Worm (Caenorhabditis elegans) whole organism, midembryonic: ENCODE measurements around the gene ZC449.4.

Experiments
- T22C8.4 ChIP-seq: fragments of 200-800 bp; sonication (Bioruptor generic); IDR thresholded peaks from 2 replicates; pipeline ENCODE4 v1.3.6; 2022; ENCODE audit warnings: missing genetic modification characterization, missing compliant biosample characterization
- cog-1 ChIP-seq: sonication (generic microtip); optimal IDR thresholded peaks from 2 replicates; lab custom pipeline; 2016; ENCODE audit warnings: missing genetic modification characterization, missing compliant biosample characterization
- flt-1 ChIP-seq: fragments of 200-800 bp; sonication (Bioruptor generic); IDR thresholded peaks from 2 replicates; pipeline ENCODE4 v1.3.6; 2022; ENCODE audit warnings: missing genetic modification characterization, missing compliant biosample characterization
- klf-2 ChIP-seq: fragments of 200-800 bp; sonication (Bioruptor generic); conservative IDR thresholded peaks from 2 replicates; pipeline ENCODE4 v1.3.6; 2022; ENCODE audit warnings: missing genetic modification reagents, missing genetic modification characterization, missing compliant biosample characterization
- med-1 ChIP-seq: sonication (generic microtip); optimal IDR thresholded peaks from 2 replicates; lab custom pipeline; 2017; ENCODE audit warnings: missing genetic modification characterization, mild to moderate bottlenecking, missing compliant biosample characterization, antibody characterized with exemption, missing genetic modification reagents; ENCODE audit not compliant: insufficient read depth
- ref-1 ChIP-seq: fragments of 200-800 bp; sonication (Bioruptor generic); conservative IDR thresholded peaks from 2 replicates; pipeline ENCODE4 v1.3.6; 2022; ENCODE audit warnings: missing genetic modification reagents, missing genetic modification characterization, missing compliant biosample characterization
- tab-1 ChIP-seq: fragments of 200-800 bp; sonication (Bioruptor generic); IDR thresholded peaks from 2 replicates; pipeline ENCODE4 v1.3.6; 2022; ENCODE audit warnings: missing genetic modification characterization, missing compliant biosample characterization
- ztf-23 ChIP-seq: fragments of 200-800 bp; sonication (Bioruptor generic); IDR thresholded peaks from 2 replicates; pipeline ENCODE4 v1.3.6; 2022; ENCODE audit warnings: missing genetic modification reagents, missing genetic modification characterization, missing compliant biosample characterization
- ztf-29 ChIP-seq: fragments of 200-800 bp; sonication (Bioruptor generic); IDR thresholded peaks from 2 replicates; pipeline ENCODE4 v1.3.6; 2022; ENCODE audit warnings: missing genetic modification reagents, missing genetic modification characterization, missing compliant biosample characterization

ZC449.4 gene

ce11 chrX:5026461-5026860 is 7.3 kb downstream of the ZC449.4 start:
- TF ChIP-seq T22C8.4 (GFP tag; lab: Robert Waterston, UW) (no peak), ztf-23 (GFP tag; lab: Robert Waterston, UW) (no peak), cog-1 (tag; lab: Kevin White, UChicago) (no peak), med-1 (GFP tag; lab: Kevin White, UChicago) (no peak), tab-1 (GFP tag; lab: Robert Waterston, UW) (no peak), ztf-29 (GFP tag; lab: Robert Waterston, UW) (no peak), flt-1 (GFP tag; lab: Robert Waterston, UW) (no peak), ref-1 (GFP tag; lab: Robert Waterston, UW) (no peak), klf-2 (no peak)

- TF ChIP-seq flt-1 (GFP tag; lab: Robert Waterston, UW) (no peak), klf-2 (no peak), ref-1 (GFP tag; lab: Robert Waterston, UW) (no peak), tab-1 (GFP tag; lab: Robert Waterston, UW) (no peak), med-1 (GFP tag; lab: Kevin White, UChicago) (no peak), cog-1 (tag; lab: Kevin White, UChicago) (no peak), T22C8.4 (GFP tag; lab: Robert Waterston, UW) (no peak), ztf-23 (GFP tag; lab: Robert Waterston, UW) (no peak), ztf-29 (GFP tag; lab: Robert Waterston, UW) (no peak)
Measured at ce11 chrX:5024300-5024699, 9.5 kb downstream of the ZC449.4 start, which contains the start of gene ZC449.1. TSS of gene ZC449.1 (plus strand) at chrX:5024420.

- peak; percentile 36; the same call in 1 of the 2 replicates for TF ChIP-seq T22C8.4 (GFP tag; lab: Robert Waterston, UW)
- TF ChIP-seq klf-2, result peak; percentile 73; the same call in 1 of the 2 replicates
- TF ChIP-seq ztf-29 (GFP tag; lab: Robert Waterston, UW), result peak; percentile 71; the same call in 1 of the 2 replicates
- no peak for TF ChIP-seq cog-1 (tag; lab: Kevin White, UChicago)
- TF ChIP-seq ref-1 (GFP tag; lab: Robert Waterston, UW), result peak; percentile 61
- TF ChIP-seq flt-1 (GFP tag; lab: Robert Waterston, UW), result peak; percentile 89
- peak; percentile 82 for TF ChIP-seq ztf-23 (GFP tag; lab: Robert Waterston, UW)
- no peak for TF ChIP-seq med-1 (GFP tag; lab: Kevin White, UChicago)
- TF ChIP-seq tab-1 (GFP tag; lab: Robert Waterston, UW), result peak; percentile 82
Measured at ce11 chrX:5022682-5023081, 11.1 kb downstream of the ZC449.4 start.

- TF ChIP-seq cog-1 (tag; lab: Kevin White, UChicago) (no peak), flt-1 (GFP tag; lab: Robert Waterston, UW) (no peak), tab-1 (GFP tag; lab: Robert Waterston, UW) (no peak), klf-2 (no peak), ref-1 (GFP tag; lab: Robert Waterston, UW) (no peak), med-1 (GFP tag; lab: Kevin White, UChicago) (no peak), ztf-29 (GFP tag; lab: Robert Waterston, UW) (no peak), T22C8.4 (GFP tag; lab: Robert Waterston, UW) (no peak), ztf-23 (GFP tag; lab: Robert Waterston, UW) (no peak)
Measured at ce11 chrX:5020996-5021395, 12.8 kb downstream of the ZC449.4 start, which contains the start of gene ZC449.2. TSS of gene ZC449.2 (plus strand) at chrX:5021285.

- TF ChIP-seq T22C8.4 (GFP tag; lab: Robert Waterston, UW), result peak; percentile 74; the same call in 1 of the 2 replicates
- TF ChIP-seq ref-1 (GFP tag; lab: Robert Waterston, UW), result no peak
Measured at ce11 chrX:5018062-5018653, 15.6 kb downstream of the ZC449.4 start.

ce11 chrX:5017591-5017990 is 16.2 kb downstream of the ZC449.4 start, which contains the start of gene sek-3:
TSS of gene sek-3 (plus strand) at chrX:5017891.
- TF ChIP-seq tab-1 (GFP tag; lab: Robert Waterston, UW) (no peak), klf-2 (no peak), ztf-23 (GFP tag; lab: Robert Waterston, UW) (no peak), T22C8.4 (GFP tag; lab: Robert Waterston, UW) (no peak), med-1 (GFP tag; lab: Kevin White, UChicago) (no peak), cog-1 (tag; lab: Kevin White, UChicago) (no peak), ztf-29 (GFP tag; lab: Robert Waterston, UW) (no peak), flt-1 (GFP tag; lab: Robert Waterston, UW) (no peak)

- no peak for TF ChIP-seq klf-2
- no peak for TF ChIP-seq ref-1 (GFP tag; lab: Robert Waterston, UW)
- no peak for TF ChIP-seq flt-1 (GFP tag; lab: Robert Waterston, UW)
- no peak for TF ChIP-seq ztf-23 (GFP tag; lab: Robert Waterston, UW)
- TF ChIP-seq med-1 (GFP tag; lab: Kevin White, UChicago), result no peak
- no peak for TF ChIP-seq T22C8.4 (GFP tag; lab: Robert Waterston, UW)
- TF ChIP-seq cog-1 (tag; lab: Kevin White, UChicago), result no peak
- no peak for TF ChIP-seq ztf-29 (GFP tag; lab: Robert Waterston, UW)
- TF ChIP-seq tab-1 (GFP tag; lab: Robert Waterston, UW), result no peak
Measured at ce11 chrX:5015775-5016174, 18.0 kb downstream of the ZC449.4 start, which contains the start of gene ZC449.8. TSS of gene ZC449.8 (plus strand) at chrX:5016075.

- TF ChIP-seq tab-1 (GFP tag; lab: Robert Waterston, UW) (no peak), klf-2 (no peak)
Measured at ce11 chrX:5013826-5014225, 19.9 kb downstream of the ZC449.4 start, which contains the start of gene ZC449.7. TSS of gene ZC449.7 (plus strand) at chrX:5014074.

- TF ChIP-seq T22C8.4 (GFP tag; lab: Robert Waterston, UW) (no peak), cog-1 (tag; lab: Kevin White, UChicago) (no peak), med-1 (GFP tag; lab: Kevin White, UChicago) (no peak), ref-1 (GFP tag; lab: Robert Waterston, UW) (no peak), ztf-29 (GFP tag; lab: Robert Waterston, UW) (no peak), klf-2 (no peak), flt-1 (GFP tag; lab: Robert Waterston, UW) (no peak), tab-1 (GFP tag; lab: Robert Waterston, UW) (no peak), ztf-23 (GFP tag; lab: Robert Waterston, UW) (no peak)
Measured at ce11 chrX:5009000-5009399, 24.8 kb downstream of the ZC449.4 start, which contains the start of gene hsd-3. TSS of gene hsd-3 (plus strand) at chrX:5009300.
